Worm (Caenorhabditis elegans) whole organism, L2 larva: ENCODE data around the gene kin-20.

Experiments
- C34F6.9 ChIP-seq: fragments of 150-350 bp; optimal IDR thresholded peaks from 2 replicates; lab custom pipeline; 2014; ENCODE audit warnings: missing biosample characterization, missing genetic modification characterization
- F13H6.1 ChIP-seq: sonication (generic microtip); optimal IDR thresholded peaks from 2 replicates; lab custom pipeline; 2016; ENCODE audit warnings: missing genetic modification characterization, missing compliant biosample characterization
- R02D3.7 ChIP-seq: fragments of 150-350 bp; optimal IDR thresholded peaks from 2 replicates; lab custom pipeline; 2014; ENCODE audit warnings: missing biosample characterization, missing genetic modification characterization
- Y55F3AM.14 ChIP-seq: fragments of 200-800 bp; sonication (Bioruptor generic); optimal IDR thresholded peaks from 2 replicates; lab custom pipeline; 2018; ENCODE audit warnings: mild to moderate bottlenecking, missing genetic modification characterization, missing compliant biosample characterization
- ZK546.5 ChIP-seq: sonication (generic microtip); optimal IDR thresholded peaks from 2 replicates; lab custom pipeline; 2017; ENCODE audit warnings: missing biosample characterization, missing genetic modification characterization
- alr-1 ChIP-seq: fragments of 150-350 bp; optimal IDR thresholded peaks from 2 replicates; lab custom pipeline; 2014; ENCODE audit warnings: missing biosample characterization, missing genetic modification characterization
- aly-2 ChIP-seq: fragments of 150-350 bp; optimal IDR thresholded peaks from 2 replicates; lab custom pipeline; 2014; ENCODE audit warnings: missing biosample characterization, missing genetic modification characterization
- ama-1 ChIP-seq: fragments of 150-350 bp; optimal IDR thresholded peaks from 2 replicates; lab custom pipeline; 2018; ENCODE audit warnings: inconsistent platforms
- blmp-1 ChIP-seq: sonication (generic microtip); optimal IDR thresholded peaks from 2 replicates; lab custom pipeline; 2017; ENCODE audit warnings: missing genetic modification characterization, mild to moderate bottlenecking, missing compliant biosample characterization, antibody characterized with exemption, moderate library complexity; ENCODE audit not compliant: insufficient read depth
- ceh-16 ChIP-seq: fragments of 150-350 bp; optimal IDR thresholded peaks from 2 replicates; lab custom pipeline; 2014; ENCODE audit warnings: missing biosample characterization, missing genetic modification characterization
- ceh-82 ChIP-seq: fragments of 150-350 bp; optimal IDR thresholded peaks from 2 replicates; lab custom pipeline; 2014; ENCODE audit warnings: missing biosample characterization, missing genetic modification characterization
- crh-2 ChIP-seq: sonication (generic microtip); optimal IDR thresholded peaks from 2 replicates; lab custom pipeline; 2017; ENCODE audit warnings: missing biosample characterization, missing genetic modification characterization
- dmd-4 ChIP-seq: sonication (generic microtip); optimal IDR thresholded peaks from 2 replicates; lab custom pipeline; 2017; ENCODE audit warnings: missing biosample characterization, missing genetic modification characterization
- egl-27 ChIP-seq: sonication (generic microtip); optimal IDR thresholded peaks from 3 replicates; lab custom pipeline; 2017; ENCODE audit warnings: missing biosample characterization, missing genetic modification reagents, missing genetic modification characterization
- elt-1 ChIP-seq: fragments of 150-350 bp; optimal IDR thresholded peaks from 2 replicates; lab custom pipeline; 2014; ENCODE audit warnings: missing biosample characterization, missing genetic modification characterization
- elt-3 ChIP-seq: sonication (generic microtip); optimal IDR thresholded peaks from 2 replicates; lab custom pipeline; 2017; ENCODE audit warnings: missing biosample characterization, missing genetic modification characterization
- fos-1 ChIP-seq: fragments of 150-350 bp; optimal IDR thresholded peaks from 2 replicates; lab custom pipeline; 2014; ENCODE audit warnings: missing biosample characterization, missing genetic modification characterization
- gmeb-1 ChIP-seq: fragments of 150-350 bp; optimal IDR thresholded peaks from 2 replicates; lab custom pipeline; 2014; ENCODE audit warnings: missing biosample characterization, missing genetic modification characterization
- lin-11 ChIP-seq: fragments of 150-350 bp; sonication (generic microtip); optimal IDR thresholded peaks from 2 replicates; lab custom pipeline; 2014; ENCODE audit warnings: missing biosample characterization, missing genetic modification characterization, inconsistent platforms, mixed read lengths
- lin-13 ChIP-seq: fragments of 150-350 bp; optimal IDR thresholded peaks from 2 replicates; lab custom pipeline; 2014; ENCODE audit warnings: missing biosample characterization, missing genetic modification reagents, missing genetic modification characterization
- lin-39 ChIP-seq: fragments of 150-350 bp; optimal IDR thresholded peaks from 2 replicates; lab custom pipeline; 2014; ENCODE audit warnings: missing biosample characterization, missing genetic modification reagents, missing genetic modification characterization
- lsy-2 ChIP-seq, 2 experiments: fragments of 150-350 bp in 1 of 2; sonication (generic microtip) in 1 of 2; optimal IDR thresholded peaks; 2 replicates each; lab custom pipeline; 2014 to 2017; ENCODE audit warnings: missing biosample characterization in 2 of 2, missing genetic modification characterization in 2 of 2
- mab-5 ChIP-seq: fragments of 150-350 bp; optimal IDR thresholded peaks from 2 replicates; lab custom pipeline; 2014; ENCODE audit warnings: missing biosample characterization, missing genetic modification characterization
- mbf-1 ChIP-seq: sonication (generic microtip); optimal IDR thresholded peaks from 2 replicates; lab custom pipeline; 2017; ENCODE audit warnings: missing biosample characterization, missing genetic modification characterization
- mdl-1 ChIP-seq, 2 experiments: fragments of 150-350 bp in 1 of 2; sonication (generic microtip) in 1 of 2; optimal IDR thresholded peaks; 2 replicates each; lab custom pipeline; 2017; ENCODE audit warnings: missing biosample characterization in 2 of 2, missing genetic modification characterization in 2 of 2
- nhr-10 ChIP-seq: sonication (generic microtip); optimal IDR thresholded peaks from 2 replicates; lab custom pipeline; 2017; ENCODE audit warnings: missing biosample characterization, missing genetic modification characterization
- nhr-11 ChIP-seq: fragments of 150-350 bp; optimal IDR thresholded peaks from 2 replicates; lab custom pipeline; 2014; ENCODE audit warnings: missing biosample characterization, missing genetic modification characterization
- nhr-12 ChIP-seq: fragments of 150-350 bp; optimal IDR thresholded peaks from 2 replicates; lab custom pipeline; 2014; ENCODE audit warnings: missing biosample characterization, missing genetic modification characterization
- nhr-129 ChIP-seq: fragments of 150-350 bp; optimal IDR thresholded peaks from 2 replicates; lab custom pipeline; 2014; ENCODE audit warnings: missing biosample characterization, missing genetic modification characterization
- nhr-21 ChIP-seq: fragments of 150-350 bp; optimal IDR thresholded peaks from 2 replicates; lab custom pipeline; 2014; ENCODE audit warnings: missing biosample characterization, missing genetic modification characterization
- nhr-23 ChIP-seq: fragments of 150-350 bp; optimal IDR thresholded peaks from 2 replicates; lab custom pipeline; 2014; ENCODE audit warnings: missing biosample characterization, missing genetic modification reagents, missing genetic modification characterization
- nhr-237 ChIP-seq: fragments of 150-350 bp; optimal IDR thresholded peaks from 2 replicates; lab custom pipeline; 2014; ENCODE audit warnings: missing biosample characterization, missing genetic modification characterization
- nhr-25 ChIP-seq: fragments of 150-350 bp; sonication (generic microtip); optimal IDR thresholded peaks from 3 replicates; lab custom pipeline; 2014; ENCODE audit warnings: missing biosample characterization, missing genetic modification characterization
- nhr-6 ChIP-seq: fragments of 150-350 bp; optimal IDR thresholded peaks from 2 replicates; lab custom pipeline; 2014; ENCODE audit warnings: missing biosample characterization, missing genetic modification characterization
- nhr-77 ChIP-seq: fragments of 150-350 bp; optimal IDR thresholded peaks from 2 replicates; lab custom pipeline; 2014; ENCODE audit warnings: missing biosample characterization, missing genetic modification characterization
- peb-1 ChIP-seq: fragments of 150-350 bp; optimal IDR thresholded peaks from 2 replicates; lab custom pipeline; 2014; ENCODE audit warnings: missing biosample characterization, missing genetic modification characterization
- sem-4 ChIP-seq: fragments of 150-350 bp; optimal IDR thresholded peaks from 2 replicates; lab custom pipeline; 2014; ENCODE audit warnings: missing biosample characterization, missing genetic modification reagents, missing genetic modification characterization
- skn-1 ChIP-seq: sonication (generic microtip); optimal IDR thresholded peaks from 2 replicates; lab custom pipeline; 2017; ENCODE audit warnings: missing biosample characterization, missing genetic modification characterization
- sma-3 ChIP-seq: sonication (generic microtip); optimal IDR thresholded peaks from 2 replicates; lab custom pipeline; 2016; ENCODE audit warnings: missing genetic modification reagents, missing genetic modification characterization, missing compliant biosample characterization
- sma-9 ChIP-seq, 2 experiments: fragments of 150-350 bp in 1 of 2; sonication (generic microtip) in 1 of 2; optimal IDR thresholded peaks; 2 replicates each; lab custom pipeline; 2014 to 2016; ENCODE audit warnings: missing genetic modification characterization in 2 of 2, mild to moderate bottlenecking in 1 of 2, missing biosample characterization in 1 of 2, missing compliant biosample characterization in 1 of 2, missing genetic modification reagents in 1 of 2, moderate library complexity in 1 of 2
- snpc-4 ChIP-seq: fragments of 150-350 bp; optimal IDR thresholded peaks from 2 replicates; lab custom pipeline; 2014; ENCODE audit warnings: missing biosample characterization, missing genetic modification characterization
- unc-39 ChIP-seq: fragments of 150-350 bp; optimal IDR thresholded peaks from 2 replicates; lab custom pipeline; 2014; ENCODE audit warnings: missing biosample characterization, missing genetic modification characterization
- unc-55 ChIP-seq: fragments of 150-350 bp; sonication (generic microtip); optimal IDR thresholded peaks from 3 replicates; lab custom pipeline; 2014; ENCODE audit warnings: missing biosample characterization, missing genetic modification reagents, missing genetic modification characterization
- unc-62 ChIP-seq: fragments of 150-350 bp; optimal IDR thresholded peaks from 2 replicates; lab custom pipeline; 2014; ENCODE audit warnings: missing biosample characterization, missing genetic modification reagents, missing genetic modification characterization
- zag-1 ChIP-seq: fragments of 150-350 bp; optimal IDR thresholded peaks from 2 replicates; lab custom pipeline; 2014; ENCODE audit warnings: missing biosample characterization, missing genetic modification characterization
- ztf-1 ChIP-seq: fragments of 200-800 bp; sonication (Bioruptor generic); conservative IDR thresholded peaks from 2 replicates; pipeline ENCODE4 v1.3.6; 2022; ENCODE audit warnings: missing genetic modification characterization, missing compliant biosample characterization
- ztf-11 ChIP-seq: sonication (generic microtip); optimal IDR thresholded peaks from 2 replicates; lab custom pipeline; 2017; ENCODE audit warnings: missing biosample characterization, missing genetic modification characterization
- ztf-4 ChIP-seq: fragments of 150-350 bp; optimal IDR thresholded peaks from 2 replicates; lab custom pipeline; 2014; ENCODE audit warnings: missing biosample characterization, missing genetic modification characterization

kin-20 gene

DNA sequence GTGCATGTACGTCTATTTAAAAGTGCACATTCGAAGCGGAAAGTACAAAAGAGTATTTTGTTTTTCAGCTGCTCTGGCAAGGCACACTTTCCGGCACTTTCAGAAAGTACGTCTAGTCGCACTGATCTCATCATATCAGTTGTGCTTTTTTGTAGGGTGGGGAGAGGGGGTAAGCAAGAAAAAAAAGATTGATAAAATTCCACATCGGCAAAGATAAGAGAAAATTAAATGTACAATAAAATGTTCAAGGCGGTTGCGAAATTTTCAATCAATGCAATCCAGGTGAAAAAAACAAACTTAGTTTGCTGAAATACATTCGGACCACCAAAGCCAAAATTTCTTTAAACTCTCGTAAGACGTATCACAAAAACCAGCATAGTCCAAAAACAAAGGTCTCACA lies 1.3 kb downstream of the kin-20 start:
- TF ChIP-seq aly-2 (tag; lab: Kevin White, UChicago) (no peak), sma-9 (GFP tag; optimal IDR thresholded peaks at IDR 0.05; lab: Kevin White, UChicago) (peak; percentile 46), sma-9 (tag; optimal IDR thresholded peaks at IDR 0.05; lab: Kevin White, UChicago) (no peak)
- TF ChIP-seq, all 48 proteins: peak for 1

DNA sequence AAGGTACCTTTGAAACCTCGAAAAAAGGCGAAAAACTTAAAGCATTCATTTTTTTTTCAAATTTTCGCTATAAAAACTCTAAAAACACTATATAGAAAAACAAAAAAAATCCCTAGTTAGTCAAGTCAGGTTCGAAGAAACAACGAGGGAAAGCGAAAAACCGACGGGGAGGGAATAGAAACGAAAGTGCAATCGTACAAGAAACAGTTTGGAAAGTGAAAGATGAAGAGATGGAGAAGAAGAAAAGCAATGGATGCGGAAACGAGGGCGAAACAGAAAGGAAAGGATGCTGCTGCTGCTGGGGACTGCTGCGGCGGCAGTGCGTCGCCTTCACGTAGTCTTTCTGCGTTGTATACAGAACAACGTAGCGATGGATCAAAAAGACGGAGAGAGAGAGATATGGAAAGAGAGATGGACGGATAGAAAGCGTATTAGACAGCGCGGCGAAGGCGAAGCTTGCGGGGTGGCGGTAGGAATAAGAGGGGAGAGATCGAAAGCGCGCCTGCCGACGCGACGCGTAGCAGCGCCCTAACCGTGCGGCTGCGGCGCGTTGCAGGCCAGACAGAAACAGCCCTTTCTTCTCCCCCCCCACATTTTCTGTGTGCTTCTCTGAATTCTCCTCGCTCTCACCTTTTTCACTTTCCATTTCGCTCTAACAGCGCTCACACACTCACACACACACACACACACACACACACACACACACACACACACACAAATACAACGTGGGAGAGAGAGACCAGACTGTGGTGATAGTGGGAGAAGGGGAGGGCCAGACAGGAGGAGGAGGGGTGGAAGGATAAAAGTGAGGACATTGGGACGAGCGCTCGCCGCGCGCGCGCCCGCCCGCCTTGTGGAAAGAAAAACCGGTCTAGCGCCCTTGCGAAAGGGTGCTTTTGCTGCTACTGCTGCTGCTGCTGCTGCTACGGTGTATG lies 2.5 kb downstream of the kin-20 start:
- TF ChIP-seq unc-39 (no peak), ama-1 (lab: Kevin White, UChicago) (no peak), sma-3 (GFP tag; lab: Kevin White, UChicago) (peak; percentile 60), sem-4 (tag; lab: Kevin White, UChicago) (peak; percentile 91), blmp-1 (tag; lab: Kevin White, UChicago) (peak; percentile 98), peb-1 (tag; lab: Kevin White, UChicago) (no peak), C34F6.9 (tag; lab: Kevin White, UChicago) (peak; percentile 73), nhr-25 (peak; percentile 98), aly-2 (tag; lab: Kevin White, UChicago) (no peak), egl-27 (tag; lab: Kevin White, UChicago) (peak; percentile 94), crh-2 (peak; percentile 92), gmeb-1 (tag; lab: Kevin White, UChicago) (peak; percentile 60), ZK546.5 (tag; lab: Kevin White, UChicago) (no peak), nhr-23 (no peak), lin-11 (tag; lab: Kevin White, UChicago) (peak; percentile 77), unc-62 (GFP tag; lab: Kevin White, UChicago) (peak; percentile 40), sma-9 (GFP tag; optimal IDR thresholded peaks at IDR 0.05; lab: Kevin White, UChicago) (peak; percentile 87), sma-9 (tag; optimal IDR thresholded peaks at IDR 0.05; lab: Kevin White, UChicago) (no peak), ztf-4 (tag; lab: Kevin White, UChicago) (peak; percentile 89), skn-1 (tag; lab: Kevin White, UChicago) (no peak), nhr-129 (tag; lab: Kevin White, UChicago) (peak; percentile 94), mab-5 (tag; lab: Kevin White, UChicago) (peak; percentile 60), nhr-77 (tag; lab: Kevin White, UChicago) (no peak), nhr-10 (tag; lab: Kevin White, UChicago) (peak; percentile 8), nhr-21 (peak; percentile 94), nhr-12 (tag; lab: Kevin White, UChicago) (peak; percentile 13), ztf-11 (no peak), dmd-4 (tag; lab: Kevin White, UChicago) (no peak), F13H6.1 (tag; lab: Kevin White, UChicago) (peak; percentile 97), ceh-16 (tag; lab: Kevin White, UChicago) (peak; percentile 35), zag-1 (peak; percentile 27), elt-3 (tag; lab: Kevin White, UChicago) (no peak), Y55F3AM.14 (GFP tag; lab: Kevin White, UChicago) (peak; percentile 96), nhr-237 (tag; lab: Kevin White, UChicago) (no peak), fos-1 (peak; percentile 19), lin-13 (GFP tag; lab: Kevin White, UChicago) (peak; percentile 88), lsy-2 (tag; optimal IDR thresholded peaks at IDR 0.05; lab: Kevin White, UChicago) (peak; percentile 51 to 75), mdl-1 (tag; optimal IDR thresholded peaks at IDR 0.05; lab: Kevin White, UChicago) (peak; percentile 2 to 92), R02D3.7 (no peak), snpc-4 (tag; lab: Kevin White, UChicago) (peak; percentile 73), ceh-82 (no peak), mbf-1 (tag; lab: Kevin White, UChicago) (no peak), nhr-6 (tag; lab: Kevin White, UChicago) (peak; percentile 38), ztf-1 (GFP tag; lab: Robert Waterston, UW) (no peak), lin-39 (tag; lab: Kevin White, UChicago) (no peak), alr-1 (tag; lab: Kevin White, UChicago) (no peak), elt-1 (tag; lab: Kevin White, UChicago) (no peak), nhr-11 (tag; lab: Kevin White, UChicago) (no peak), unc-55 (GFP tag; lab: Kevin White, UChicago) (peak; percentile 63)
